Worm (Caenorhabditis elegans) whole organism, young adult: ENCODE data around the gene test-1.

Source experiments
- F37B4.10 ChIP-seq: fragments of 200-800 bp; sonication (Bioruptor generic); IDR thresholded peaks from 2 replicates; pipeline ENCODE4 v1.3.6; 2022; ENCODE audit warnings: missing genetic modification characterization, missing compliant biosample characterization
- aptf-2 ChIP-seq: fragments of 200-800 bp; sonication (Bioruptor generic); conservative IDR thresholded peaks from 2 replicates; pipeline ENCODE4 v1.3.6; 2022; ENCODE audit warnings: missing genetic modification reagents, missing genetic modification characterization, missing compliant biosample characterization
- pha-4 ChIP-seq: fragments of 150-350 bp; sonication (generic microtip); optimal IDR thresholded peaks from 2 replicates; lab custom pipeline; 2014; ENCODE audit warnings: missing biosample characterization, missing genetic modification reagents, missing genetic modification characterization
- rpc-1 ChIP-seq, 2 experiments: fragments of 150-350 bp in 1 of 2; sonication (generic microtip) in 1 of 2; optimal IDR thresholded peaks; 2 replicates each; lab custom pipeline; 2014 to 2018; ENCODE audit warnings: missing biosample characterization in 1 of 2, missing genetic modification characterization in 1 of 2, missing genetic modification reagents in 1 of 2, missing genotype in 1 of 2
- ztf-6 ChIP-seq: fragments of 200-800 bp; sonication (Bioruptor generic); IDR thresholded peaks from 2 replicates; pipeline ENCODE4 v1.3.6; 2022; ENCODE audit warnings: missing genetic modification reagents, missing genetic modification characterization, missing compliant biosample characterization

- TF ChIP-seq pha-4: no peak
- TF ChIP-seq rpc-1 (optimal IDR thresholded peaks at IDR 0.05; lab: Kevin White, UChicago): no peak
- no peak for TF ChIP-seq rpc-1 (tag; optimal IDR thresholded peaks at IDR 0.05; lab: Kevin White, UChicago)
- no peak for TF ChIP-seq ztf-6
- no peak for TF ChIP-seq aptf-2 (GFP tag; lab: Robert Waterston, UW)
- TF ChIP-seq F37B4.10 (GFP tag; lab: Robert Waterston, UW): no peak
These were observed 22.3 kb downstream of the test-1 start, which contains the start of gene gcy-37 for ce11 chrIV:2159069-2159468.
